Fruit fly (Drosophila melanogaster) whole organism, embryonic: ENCODE data around the gene Ppcs.

Experiments used
- Bdp1 ChIP-seq: fragments of 200-800 bp; sonication (Bioruptor generic); optimal IDR thresholded peaks from 3 replicates; lab custom pipeline; 2016; ENCODE audit warnings: missing biosample characterization, missing genetic modification characterization
- CG10147 ChIP-seq: fragments of 200-800 bp; sonication (Bioruptor generic); optimal IDR thresholded peaks from 2 replicates; lab custom pipeline; 2019; ENCODE audit warnings: missing biosample characterization, mild to moderate bottlenecking, missing genetic modification characterization, moderate library complexity
- CG12155 ChIP-seq: fragments of 200-800 bp; sonication (Bioruptor generic); optimal IDR thresholded peaks from 3 replicates; lab custom pipeline; 2016; ENCODE audit warnings: missing biosample characterization, missing genetic modification characterization
- CG12391 ChIP-seq: fragments of 200-800 bp; sonication (Bioruptor generic); optimal IDR thresholded peaks from 3 replicates; lab custom pipeline; 2018; ENCODE audit warnings: missing biosample characterization, mild to moderate bottlenecking, missing genetic modification characterization, moderate library complexity
- CG13775 ChIP-seq: fragments of 200-800 bp; sonication (Bioruptor generic); optimal IDR thresholded peaks from 3 replicates; lab custom pipeline; 2017; ENCODE audit warnings: missing biosample characterization, mild to moderate bottlenecking, missing genetic modification characterization
- CG15011 ChIP-seq: fragments of 200-800 bp; sonication (Bioruptor generic); optimal IDR thresholded peaks from 3 replicates; lab custom pipeline; 2018; ENCODE audit warnings: missing biosample characterization, mild to moderate bottlenecking, missing genetic modification characterization
- CG15073 ChIP-seq: fragments of 200-800 bp; sonication (Bioruptor generic); optimal IDR thresholded peaks from 2 replicates; lab custom pipeline; 2016; ENCODE audit warnings: missing biosample characterization, missing genetic modification characterization
- CG17361 ChIP-seq: fragments of 200-800 bp; sonication (Bioruptor generic); IDR thresholded peaks from 3 replicates; pipeline ENCODE4 v1.3.6; 2022; ENCODE audit warnings: missing biosample characterization, missing genetic modification characterization
- CG17568 ChIP-seq: fragments of 200-800 bp; sonication (Bioruptor generic); optimal IDR thresholded peaks from 2 replicates; lab custom pipeline; 2018; ENCODE audit warnings: missing biosample characterization, mild to moderate bottlenecking, missing genetic modification characterization, moderate library complexity
- CG17912 ChIP-seq: fragments of 200-800 bp; sonication (Bioruptor generic); optimal IDR thresholded peaks from 2 replicates; lab custom pipeline; 2018; ENCODE audit warnings: missing biosample characterization, mild to moderate bottlenecking, missing genetic modification characterization
- CG18262 ChIP-seq: fragments of 200-800 bp; optimal IDR thresholded peaks from 3 replicates; lab custom pipeline; 2019; ENCODE audit warnings: missing biosample characterization, mild to moderate bottlenecking, missing genetic modification characterization, moderate library complexity
- CG18764 ChIP-seq: fragments of 200-800 bp; sonication (Bioruptor generic); optimal IDR thresholded peaks from 3 replicates; lab custom pipeline; 2016; ENCODE audit warnings: missing biosample characterization, missing genetic modification characterization
- CG2120 ChIP-seq: fragments of 200-800 bp; sonication (Bioruptor generic); optimal IDR thresholded peaks from 3 replicates; lab custom pipeline; 2016; ENCODE audit warnings: missing biosample characterization, missing genetic modification characterization
- CG31441 ChIP-seq: fragments of 200-800 bp; sonication (Bioruptor generic); IDR thresholded peaks from 2 replicates; pipeline ENCODE4 v1.3.6; 2022; ENCODE audit warnings: missing biosample characterization, missing genetic modification characterization
- CG3281 ChIP-seq: fragments of 200-800 bp; sonication (Bioruptor generic); optimal IDR thresholded peaks from 3 replicates; lab custom pipeline; 2017; ENCODE audit warnings: missing biosample characterization, mild to moderate bottlenecking, missing genetic modification characterization
- CG4404 ChIP-seq: fragments of 200-800 bp; sonication (Bioruptor generic); IDR thresholded peaks from 2 replicates; pipeline ENCODE4 v1.3.6; 2022; ENCODE audit warnings: missing biosample characterization, missing genetic modification characterization
- CG4820 ChIP-seq: fragments of 200-800 bp; sonication (Bioruptor generic); optimal IDR thresholded peaks from 3 replicates; lab custom pipeline; 2016; ENCODE audit warnings: missing biosample characterization, missing genetic modification characterization
- CG6765 ChIP-seq: fragments of 200-800 bp; sonication (Bioruptor generic); optimal IDR thresholded peaks from 3 replicates; lab custom pipeline; 2017; ENCODE audit warnings: missing biosample characterization, mild to moderate bottlenecking, missing genetic modification characterization
- CG6854 ChIP-seq: fragments of 200-800 bp; sonication (Bioruptor generic); optimal IDR thresholded peaks from 3 replicates; lab custom pipeline; 2017; ENCODE audit warnings: missing biosample characterization, mild to moderate bottlenecking, missing genetic modification characterization
- CG7963 ChIP-seq: fragments of 200-800 bp; sonication (Bioruptor generic); IDR thresholded peaks from 3 replicates; pipeline ENCODE4 v1.3.6; 2022; ENCODE audit warnings: missing biosample characterization, missing genetic modification characterization; ENCODE audit not compliant: partially characterized antibody
- CG9797 ChIP-seq: fragments of 200-800 bp; sonication (Bioruptor generic); optimal IDR thresholded peaks from 3 replicates; lab custom pipeline; 2018; ENCODE audit warnings: missing biosample characterization, mild to moderate bottlenecking, missing genetic modification characterization
- D19B ChIP-seq: fragments of 200-800 bp; sonication (Bioruptor generic); optimal IDR thresholded peaks from 2 replicates; lab custom pipeline; 2017; ENCODE audit warnings: missing biosample characterization, mild to moderate bottlenecking, missing genetic modification characterization
- Deaf1 ChIP-seq: fragments of 200-800 bp; optimal IDR thresholded peaks from 3 replicates; lab custom pipeline; 2019; ENCODE audit warnings: missing biosample characterization, mild to moderate bottlenecking, missing genetic modification characterization, moderate library complexity
- Dfd ChIP-seq, 2 experiments: fragments of >200 bp; optimal IDR thresholded peaks; 2 replicates each; lab custom pipeline; 2017; ENCODE audit warnings: missing biosample characterization in 2 of 2, missing genetic modification characterization in 2 of 2
- Gug ChIP-seq: fragments of 200-800 bp; sonication (Bioruptor generic); IDR thresholded peaks from 4 replicates; pipeline ENCODE4 v1.3.6; 2022; ENCODE audit warnings: missing biosample characterization, missing genetic modification characterization
- H15 ChIP-seq: fragments of 200-800 bp; sonication (Bioruptor generic); IDR thresholded peaks from 3 replicates; pipeline ENCODE4 v1.3.6; 2022; ENCODE audit warnings: missing biosample characterization, missing genetic modification characterization
- Hey ChIP-seq: fragments of 200-800 bp; sonication (Bioruptor generic); optimal IDR thresholded peaks from 3 replicates; lab custom pipeline; 2018; ENCODE audit warnings: missing biosample characterization, mild to moderate bottlenecking, missing genetic modification characterization
- Hr51 ChIP-seq, 2 experiments: fragments of 200-800 bp; sonication (Bioruptor generic); optimal IDR thresholded peaks; 2 replicates in 1 of 2; 3 replicates in 1 of 2; lab custom pipeline; 2016 to 2018; ENCODE audit warnings: missing biosample characterization in 2 of 2, missing genetic modification characterization in 2 of 2, mild to moderate bottlenecking in 1 of 2, moderate library complexity in 1 of 2
- Lhr ChIP-seq: fragments of 200-800 bp; sonication (Bioruptor generic); optimal IDR thresholded peaks from 3 replicates; lab custom pipeline; 2017; ENCODE audit warnings: mild to moderate bottlenecking, missing biosample characterization, missing genetic modification reagents, missing genetic modification characterization
- MTF-1 ChIP-seq: fragments of 200-800 bp; sonication (Bioruptor generic); optimal IDR thresholded peaks from 2 replicates; lab custom pipeline; 2018; ENCODE audit warnings: missing biosample characterization, mild to moderate bottlenecking, missing genetic modification characterization, borderline replicate concordance
- NC2α ChIP-seq: fragments of 200-800 bp; sonication (Bioruptor generic); optimal IDR thresholded peaks from 2 replicates; lab custom pipeline; 2016; ENCODE audit warnings: missing biosample characterization, missing genetic modification characterization
- Nf-YC ChIP-seq: fragments of 200-800 bp; optimal IDR thresholded peaks from 3 replicates; lab custom pipeline; 2019; ENCODE audit warnings: missing biosample characterization, mild to moderate bottlenecking, missing genetic modification characterization, moderate library complexity
- Oli ChIP-seq: fragments of 200-800 bp; sonication (Bioruptor generic); optimal IDR thresholded peaks from 2 replicates; lab custom pipeline; 2018; ENCODE audit warnings: missing biosample characterization, mild to moderate bottlenecking, missing genetic modification characterization, moderate library complexity
- Rx ChIP-seq: fragments of 200-800 bp; sonication (Bioruptor generic); IDR thresholded peaks from 2 replicates; pipeline ENCODE4 v1.3.6; 2022; ENCODE audit warnings: missing biosample characterization, missing genetic modification characterization
- amos ChIP-seq: fragments of 200-800 bp; sonication (Bioruptor generic); IDR thresholded peaks from 2 replicates; pipeline ENCODE4 v1.3.6; 2022; ENCODE audit warnings: missing biosample characterization, missing genetic modification characterization; ENCODE audit not compliant: partially characterized antibody
- ap ChIP-seq: fragments of 200-800 bp; sonication (Bioruptor generic); IDR thresholded peaks from 2 replicates; pipeline ENCODE4 v1.3.6; 2022; ENCODE audit warnings: missing biosample characterization, missing genetic modification characterization
- cato ChIP-seq: fragments of 200-800 bp; sonication (Bioruptor generic); optimal IDR thresholded peaks from 2 replicates; lab custom pipeline; 2016; ENCODE audit warnings: missing biosample characterization, missing genetic modification characterization, borderline replicate concordance
- dysf ChIP-seq: fragments of 200-800 bp; sonication (Bioruptor generic); IDR thresholded peaks from 3 replicates; pipeline ENCODE4 v1.3.6; 2022; ENCODE audit warnings: missing biosample characterization, missing genetic modification characterization
- gce ChIP-seq: fragments of 200-800 bp; sonication (Bioruptor generic); IDR thresholded peaks from 3 replicates; pipeline ENCODE4 v1.3.6; 2022; ENCODE audit warnings: missing biosample characterization, missing genetic modification characterization
- kah ChIP-seq: fragments of 200-800 bp; sonication (Bioruptor generic); optimal IDR thresholded peaks from 2 replicates; lab custom pipeline; 2018; ENCODE audit warnings: missing biosample characterization, mild to moderate bottlenecking, missing genetic modification characterization
- lbe ChIP-seq: fragments of 200-800 bp; sonication (Bioruptor generic); optimal IDR thresholded peaks from 2 replicates; lab custom pipeline; 2016; ENCODE audit warnings: missing biosample characterization, mild to moderate bottlenecking, missing genetic modification characterization
- luna ChIP-seq: fragments of 200-800 bp; sonication (Bioruptor generic); optimal IDR thresholded peaks from 2 replicates; lab custom pipeline; 2016; ENCODE audit warnings: missing biosample characterization, missing genetic modification characterization
- pfk ChIP-seq: fragments of 200-800 bp; sonication (Bioruptor generic); optimal IDR thresholded peaks from 2 replicates; lab custom pipeline; 2018; ENCODE audit warnings: missing biosample characterization, mild to moderate bottlenecking, missing genetic modification characterization, moderate library complexity
- shn ChIP-seq: fragments of 200-800 bp; sonication (Bioruptor generic); optimal IDR thresholded peaks from 3 replicates; lab custom pipeline; 2016; ENCODE audit warnings: missing biosample characterization, missing genetic modification characterization
- slbo ChIP-seq: fragments of 200-800 bp; sonication (Bioruptor generic); IDR thresholded peaks from 2 replicates; pipeline ENCODE4 v1.3.6; 2022; ENCODE audit warnings: missing biosample characterization, missing genetic modification characterization
- sna ChIP-seq: fragments of 200-800 bp; sonication (Bioruptor generic); IDR thresholded peaks from 2 replicates; pipeline ENCODE4 v1.3.6; 2022; ENCODE audit warnings: missing biosample characterization, missing genetic modification characterization; ENCODE audit not compliant: partially characterized antibody
- twi ChIP-seq: fragments of 200-800 bp; optimal IDR thresholded peaks from 2 replicates; lab custom pipeline; 2019; ENCODE audit warnings: missing biosample characterization, mild to moderate bottlenecking, missing genetic modification characterization, moderate library complexity
- tx ChIP-seq: fragments of 200-800 bp; sonication (Bioruptor generic); optimal IDR thresholded peaks from 2 replicates; lab custom pipeline; 2016; ENCODE audit warnings: missing biosample characterization, missing genetic modification characterization

Ppcs gene

DNA sequence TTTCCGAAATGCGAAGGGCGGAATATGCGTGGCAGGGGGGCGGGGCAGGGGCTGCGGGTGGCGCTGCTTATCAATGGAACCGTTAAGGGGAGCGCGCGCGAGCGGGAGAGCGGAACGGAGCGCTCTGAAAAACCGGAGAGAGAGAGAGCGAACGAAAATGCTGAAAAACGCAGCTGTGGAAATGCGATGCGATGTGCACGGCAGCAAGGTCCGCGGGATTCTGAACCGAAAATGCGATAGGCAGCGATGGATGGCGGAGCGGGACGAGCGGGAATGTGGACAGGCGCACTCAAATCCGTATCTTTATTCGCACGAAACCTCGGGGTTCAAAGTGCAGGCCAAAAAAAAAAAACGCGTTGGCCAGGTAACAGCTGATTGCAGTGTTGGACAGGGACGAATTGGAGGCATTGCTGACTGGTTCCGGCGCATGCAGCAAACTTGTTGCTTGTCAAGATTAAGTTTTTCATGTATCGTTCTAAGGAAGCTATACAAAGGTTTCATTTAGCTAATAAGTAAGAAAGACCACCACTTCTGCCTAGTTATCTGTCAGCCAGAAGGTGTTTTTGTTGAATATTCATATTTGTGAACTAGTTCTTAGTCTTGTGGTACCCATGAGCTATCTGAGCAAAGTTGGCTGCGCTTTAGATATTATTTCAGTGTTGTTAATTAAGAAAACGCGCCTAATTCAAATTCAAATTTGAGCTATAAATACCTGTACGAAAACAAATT lies at the start of gene Ppcs (continued):
- TF ChIP-seq CG18262: peak; percentile 48
- no peak for TF ChIP-seq H15
- TF ChIP-seq slbo (GFP tag; lab: Robert Waterston, UW): peak; percentile 51; the same call in 1 of the 2 replicates
- TF ChIP-seq Rx (GFP tag; lab: Robert Waterston, UW): 0 out of 2 replicates have a peak, but pooled peaks have one; percentile 4
- TF ChIP-seq MTF-1 (GFP tag; lab: Kevin White, UChicago): peak; percentile 35
- no peak for TF ChIP-seq ap (GFP tag; lab: Robert Waterston, UW)
- TF ChIP-seq CG13775 (GFP tag; lab: Kevin White, UChicago): peak; percentile 69
- no peak for TF ChIP-seq Gug (GFP tag; lab: Robert Waterston, UW)
- peak; percentile 61 for TF ChIP-seq Deaf1 (tag; lab: Kevin White, UChicago)
- peak; percentile 38 for TF ChIP-seq luna (GFP tag; lab: Kevin White, UChicago)
- TF ChIP-seq kah: no peak
- TF ChIP-seq CG17361 (GFP tag; lab: Robert Waterston, UW): peak; percentile 81
- peak; percentile 42 for TF ChIP-seq lbe (GFP tag; lab: Kevin White, UChicago)
- TF ChIP-seq CG12391: peak; percentile 54
- peak; percentile 76 for TF ChIP-seq CG3281 (GFP tag; lab: Kevin White, UChicago)
- TF ChIP-seq sna (GFP tag; lab: Robert Waterston, UW): peak; percentile 69; the same call in 1 of the 2 replicates
- peak; percentile 68 for TF ChIP-seq CG2120
- TF ChIP-seq CG18764 (GFP tag; lab: Kevin White, UChicago): peak; percentile 19
- TF ChIP-seq twi (tag; lab: Kevin White, UChicago): peak; percentile 60
- peak; percentile 67 for TF ChIP-seq CG6854 (GFP tag; lab: Kevin White, UChicago)
- peak; percentile 52 for TF ChIP-seq CG10147 (GFP tag; lab: Kevin White, UChicago)
- peak; percentile 22; the same call in 1 of the 3 replicates for TF ChIP-seq dysf (GFP tag; lab: Robert Waterston, UW)
- TF ChIP-seq CG4820 (GFP tag; lab: Kevin White, UChicago): peak; percentile 32
- TF ChIP-seq CG17568 (GFP tag; lab: Kevin White, UChicago): no peak
- TF ChIP-seq CG17912: peak; percentile 20
- peak; percentile 25 for TF ChIP-seq NC2α (GFP tag; lab: Kevin White, UChicago)
- TF ChIP-seq Dfd (GFP tag; optimal IDR thresholded peaks at IDR 0.05; lab: Kevin White, UChicago): no peak
- no peak for TF ChIP-seq gce
- peak; percentile 39 for TF ChIP-seq pfk (GFP tag; lab: Kevin White, UChicago)
- TF ChIP-seq Bdp1: peak; percentile 19
- TF ChIP-seq CG15073 (GFP tag; lab: Kevin White, UChicago): no peak
- peak; percentile 86 for TF ChIP-seq Hey (tag; lab: Kevin White, UChicago)
- peak; percentile 69 for TF ChIP-seq Lhr (GFP tag; lab: Kevin White, UChicago)
- TF ChIP-seq CG9797 (GFP tag; lab: Kevin White, UChicago): peak; percentile 25
- no peak; the same call in 1 of the 2 replicates for TF ChIP-seq CG4404 (GFP tag; lab: Robert Waterston, UW)
- peak; percentile 64 for TF ChIP-seq CG15011
- peak; percentile 70 for TF ChIP-seq shn (GFP tag; lab: Kevin White, UChicago)
- TF ChIP-seq CG12155: peak; percentile 49
- peak; percentile 64 for TF ChIP-seq CG31441
- peak; percentile 48 for TF ChIP-seq Nf-YC
- TF ChIP-seq tx (GFP tag; lab: Kevin White, UChicago): peak; percentile 69
- peak; percentile 35 for TF ChIP-seq D19B (GFP tag; lab: Kevin White, UChicago)
- 0 out of 3 replicates have a peak, but pooled peaks have one; percentile 22 for TF ChIP-seq CG7963 (GFP tag; lab: Robert Waterston, UW)
- TF ChIP-seq Oli (tag; lab: Kevin White, UChicago): peak; percentile 26
- peak; percentile 51 to 66 for TF ChIP-seq Hr51 (GFP tag; optimal IDR thresholded peaks at IDR 0.05; lab: Kevin White, UChicago)
- peak; percentile 39 for TF ChIP-seq cato (GFP tag; lab: Kevin White, UChicago)
- TF ChIP-seq amos: peak; percentile 25; the same call in 1 of the 2 replicates
- peak; percentile 4 for TF ChIP-seq CG6765
